2 fruit fly cellular contexts compared by ENCODE assay signal in genomic region chr3L:5243236-5243635, dm6.
TF ChIP-seq lines count a peak whose summit lies in the region.

No protein-coding gene starts in this region.

TF ChIP-seq in whole organism, embryonic, 481 proteins besides CTCF, POLR2A, EP300 and RAD21 (continued from another document and continues in another):
- no peak for TF ChIP-seq CG10543 (GFP tag; optimal IDR thresholded peaks at IDR 0.05; lab: Kevin White, UChicago)
- peak; percentile 7 for TF ChIP-seq CG2875 (GFP tag; optimal IDR thresholded peaks at IDR 0.05; lab: Kevin White, UChicago)
- TF ChIP-seq CG18764 (GFP tag; optimal IDR thresholded peaks at IDR 0.05; lab: Kevin White, UChicago): no peak
- TF ChIP-seq CG4820 (GFP tag; optimal IDR thresholded peaks at IDR 0.05; lab: Kevin White, UChicago): no peak
- no peak for TF ChIP-seq CG33557 (GFP tag; optimal IDR thresholded peaks at IDR 0.05; lab: Kevin White, UChicago)
- TF ChIP-seq CG4730 (GFP tag; IDR thresholded peaks at IDR 0.05; lab: Robert Waterston, UW): peak; percentile 48; the same call in 1 of the 2 replicates
- no peak for TF ChIP-seq Dek (tag; optimal IDR thresholded peaks at IDR 0.05; lab: Kevin White, UChicago)
- TF ChIP-seq hbn (GFP tag; IDR thresholded peaks at IDR 0.05; lab: Robert Waterston, UW; ENCODE audit: partially characterized antibody): no peak
- peak; percentile 25; the same call in 1 of the 3 replicates for TF ChIP-seq B-H1 (GFP tag; IDR thresholded peaks at IDR 0.05; lab: Robert Waterston, UW)
- no peak for TF ChIP-seq zen2 (GFP tag; IDR thresholded peaks at IDR 0.05; lab: Robert Waterston, UW; ENCODE audit: partially characterized antibody)
- 0 out of 3 replicates have a peak, but pooled peaks have one; percentile 52 for TF ChIP-seq H15 (GFP tag; IDR thresholded peaks at IDR 0.05; lab: Robert Waterston, UW)
- peak in 1 of 2 experiments; percentile 40 for TF ChIP-seq Hr51 (GFP tag; optimal IDR thresholded peaks at IDR 0.05; lab: Kevin White, UChicago)
- TF ChIP-seq CG15073 (GFP tag; optimal IDR thresholded peaks at IDR 0.05; lab: Kevin White, UChicago): no peak
- no peak for TF ChIP-seq lov (optimal IDR thresholded peaks at IDR 0.05; lab: Kevin White, UChicago)
- TF ChIP-seq lov (GFP tag; IDR thresholded peaks at IDR 0.05; lab: Robert Waterston, UW): no peak
- peak; percentile 40 for TF ChIP-seq ind (GFP tag; optimal IDR thresholded peaks at IDR 0.05; lab: Kevin White, UChicago)
- peak; percentile 50; the same call in 1 of the 3 replicates for TF ChIP-seq so (GFP tag; IDR thresholded peaks at IDR 0.05; lab: Robert Waterston, UW)
- no peak for TF ChIP-seq trh (GFP tag; optimal IDR thresholded peaks at IDR 0.05; lab: Kevin White, UChicago)
- no peak for TF ChIP-seq ftz-f1 (GFP tag; optimal IDR thresholded peaks at IDR 0.05; lab: Kevin White, UChicago)
- TF ChIP-seq nau (GFP tag; optimal IDR thresholded peaks at IDR 0.05; lab: Kevin White, UChicago): no peak
- no peak for TF ChIP-seq ato (GFP tag; IDR thresholded peaks at IDR 0.05; lab: Robert Waterston, UW; ENCODE audit: partially characterized antibody)
- no peak for TF ChIP-seq CG17829 (tag; optimal IDR thresholded peaks at IDR 0.05; lab: Kevin White, UChicago)
- TF ChIP-seq Dbx (GFP tag; IDR thresholded peaks at IDR 0.05; lab: Robert Waterston, UW): no peak
- TF ChIP-seq CG13775 (GFP tag; optimal IDR thresholded peaks at IDR 0.05; lab: Kevin White, UChicago): peak; percentile 3
- no peak for TF ChIP-seq emc (GFP tag; optimal IDR thresholded peaks at IDR 0.05; lab: Kevin White, UChicago)
- TF ChIP-seq gcm (GFP tag; optimal IDR thresholded peaks at IDR 0.05; lab: Kevin White, UChicago): no peak
- no peak for TF ChIP-seq br (optimal IDR thresholded peaks at IDR 0.05; lab: Kevin White, UChicago)
- no peak for TF ChIP-seq Nf-YC (tag; optimal IDR thresholded peaks at IDR 0.05; lab: Kevin White, UChicago)
- TF ChIP-seq Atf6 (GFP tag; IDR thresholded peaks at IDR 0.05; lab: Robert Waterston, UW): no peak
- peak; percentile 44 for TF ChIP-seq tio (GFP tag; optimal IDR thresholded peaks at IDR 0.05; lab: Kevin White, UChicago)
- TF ChIP-seq klu (GFP tag; IDR thresholded peaks at IDR 0.05; lab: Robert Waterston, UW): no peak
- TF ChIP-seq CG18619 (GFP tag; optimal IDR thresholded peaks at IDR 0.05; lab: Kevin White, UChicago): no peak
- no peak for TF ChIP-seq pum (GFP tag; optimal IDR thresholded peaks at IDR 0.05; lab: Kevin White, UChicago)
- peak; percentile 40; the same call in 1 of the 2 replicates for TF ChIP-seq Gsc (GFP tag; IDR thresholded peaks at IDR 0.05; lab: Robert Waterston, UW)
- peak; percentile 73 for TF ChIP-seq vvl (GFP tag; IDR thresholded peaks at IDR 0.05; lab: Robert Waterston, UW)
- no peak for TF ChIP-seq Xrp1 (GFP tag; IDR thresholded peaks at IDR 0.05; lab: Robert Waterston, UW)
- TF ChIP-seq CG4282 (GFP tag; optimal IDR thresholded peaks at IDR 0.05; lab: Kevin White, UChicago): no peak
- no peak for TF ChIP-seq Tbp (GFP tag; optimal IDR thresholded peaks at IDR 0.05; lab: Kevin White, UChicago)
- TF ChIP-seq shn (GFP tag; optimal IDR thresholded peaks at IDR 0.05; lab: Kevin White, UChicago): no peak
- TF ChIP-seq CG18599 (GFP tag; optimal IDR thresholded peaks at IDR 0.05; lab: Kevin White, UChicago): peak; percentile 35
- no peak for TF ChIP-seq C15 (GFP tag; IDR thresholded peaks at IDR 0.05; lab: Robert Waterston, UW)
- TF ChIP-seq twi (tag; optimal IDR thresholded peaks at IDR 0.05; lab: Kevin White, UChicago): no peak
- TF ChIP-seq CG16779 (GFP tag; IDR thresholded peaks at IDR 0.05; lab: Robert Waterston, UW): no peak
- no peak for TF ChIP-seq CG12219 (GFP tag; optimal IDR thresholded peaks at IDR 0.05; lab: Kevin White, UChicago)
- TF ChIP-seq Mrtf (GFP tag; IDR thresholded peaks at IDR 0.05; lab: Robert Waterston, UW): no peak; the same call in 2 of the 3 replicates
- TF ChIP-seq sqz (GFP tag; optimal IDR thresholded peaks at IDR 0.05; lab: Kevin White, UChicago): no peak
- TF ChIP-seq D19A (tag; optimal IDR thresholded peaks at IDR 0.05; lab: Kevin White, UChicago): no peak
- TF ChIP-seq bowl (GFP tag; IDR thresholded peaks at IDR 0.05; lab: Robert Waterston, UW): no peak
- TF ChIP-seq CG3726 (GFP tag; IDR thresholded peaks at IDR 0.05; lab: Robert Waterston, UW): 0 out of 3 replicates have a peak, but pooled peaks have one; percentile 34
- no peak for TF ChIP-seq chm (GFP tag; IDR thresholded peaks at IDR 0.05; lab: Robert Waterston, UW)
- TF ChIP-seq CG9609 (GFP tag; optimal IDR thresholded peaks at IDR 0.05; lab: Kevin White, UChicago): no peak
- TF ChIP-seq dati (GFP tag; IDR thresholded peaks at IDR 0.05; lab: Robert Waterston, UW): no peak
- no peak for TF ChIP-seq sna (GFP tag; IDR thresholded peaks at IDR 0.05; lab: Robert Waterston, UW; ENCODE audit: partially characterized antibody)
- no peak for TF ChIP-seq CG10147 (GFP tag; optimal IDR thresholded peaks at IDR 0.05; lab: Kevin White, UChicago)
- TF ChIP-seq CG1529 (GFP tag; optimal IDR thresholded peaks at IDR 0.05; lab: Kevin White, UChicago): peak; percentile 34
- TF ChIP-seq prd (optimal IDR thresholded peaks at IDR 0.05; lab: Kevin White, UChicago): no peak
- TF ChIP-seq prd (GFP tag; IDR thresholded peaks at IDR 0.05; lab: Robert Waterston, UW): peak; percentile 72; the same call in 2 of the 3 replicates
- TF ChIP-seq CG6791 (GFP tag; IDR thresholded peaks at IDR 0.05; lab: Robert Waterston, UW; ENCODE audit: partially characterized antibody): no peak
- TF ChIP-seq CG32532 (GFP tag; IDR thresholded peaks at IDR 0.05; lab: Robert Waterston, UW): no peak
- TF ChIP-seq zfh1 (GFP tag; IDR thresholded peaks at IDR 0.05; lab: Robert Waterston, UW): peak; percentile 74
- TF ChIP-seq slp2 (GFP tag; optimal IDR thresholded peaks at IDR 0.05; lab: Kevin White, UChicago): no peak
- TF ChIP-seq CG1024 (GFP tag; IDR thresholded peaks at IDR 0.05; lab: Robert Waterston, UW): peak; percentile 46; the same call in 1 of the 2 replicates
- no peak for TF ChIP-seq vnd (GFP tag; IDR thresholded peaks at IDR 0.05; lab: Robert Waterston, UW; ENCODE audit: partially characterized antibody)
- no peak for TF ChIP-seq CG13624 (GFP tag; optimal IDR thresholded peaks at IDR 0.05; lab: Kevin White, UChicago)
- TF ChIP-seq CG9797 (GFP tag; optimal IDR thresholded peaks at IDR 0.05; lab: Kevin White, UChicago): no peak
- no peak for TF ChIP-seq en (GFP tag; optimal IDR thresholded peaks at IDR 0.05; lab: Kevin White, UChicago)
- no peak for TF ChIP-seq CG15269 (tag; optimal IDR thresholded peaks at IDR 0.05; lab: Kevin White, UChicago)

TF ChIP-seq in whole organism, prepupa, 60 proteins besides CTCF, POLR2A, EP300 and RAD21 (continued from another document):
- TF ChIP-seq CG15336 (GFP tag; IDR thresholded peaks at IDR 0.05; lab: Robert Waterston, UW): peak; percentile 98
- peak; percentile 94 for TF ChIP-seq Ets96B (tag; optimal IDR thresholded peaks at IDR 0.05; lab: Kevin White, UChicago)
- TF ChIP-seq topi (GFP tag; optimal IDR thresholded peaks at IDR 0.05; lab: Kevin White, UChicago): peak; percentile 51
- TF ChIP-seq CG4318 (GFP tag; optimal IDR thresholded peaks at IDR 0.05; lab: Kevin White, UChicago): peak; percentile 98
- peak; percentile 42 for TF ChIP-seq lz (GFP tag; optimal IDR thresholded peaks at IDR 0.05; lab: Kevin White, UChicago)
- peak; percentile 44 for TF ChIP-seq CG8319 (GFP tag; optimal IDR thresholded peaks at IDR 0.05; lab: Kevin White, UChicago)
- no peak for TF ChIP-seq fkh (GFP tag; optimal IDR thresholded peaks at IDR 0.05; lab: Kevin White, UChicago)
- peak; percentile 98 for TF ChIP-seq eg (GFP tag; IDR thresholded peaks at IDR 0.05; lab: Robert Waterston, UW)
- TF ChIP-seq spab (GFP tag; optimal IDR thresholded peaks at IDR 0.05; lab: Kevin White, UChicago): peak; percentile 87
- TF ChIP-seq Sox15 (GFP tag; optimal IDR thresholded peaks at IDR 0.05; lab: Kevin White, UChicago): peak; percentile 56
- peak; percentile 96 for TF ChIP-seq Hr4 (GFP tag; optimal IDR thresholded peaks at IDR 0.05; lab: Kevin White, UChicago)
- peak; percentile 97 for TF ChIP-seq CG10631 (GFP tag; optimal IDR thresholded peaks at IDR 0.05; lab: Kevin White, UChicago)
- TF ChIP-seq Lpt (GFP tag; optimal IDR thresholded peaks at IDR 0.05; lab: Kevin White, UChicago): peak; percentile 97
- peak; percentile 96 for TF ChIP-seq achi (GFP tag; optimal IDR thresholded peaks at IDR 0.05; lab: Kevin White, UChicago)
- peak; percentile 91 for TF ChIP-seq fd59A (GFP tag; optimal IDR thresholded peaks at IDR 0.05; lab: Kevin White, UChicago)
- peak; percentile 91 for TF ChIP-seq acj6 (GFP tag; optimal IDR thresholded peaks at IDR 0.05; lab: Kevin White, UChicago)
- peak; percentile 89 for TF ChIP-seq CG3032 (tag; optimal IDR thresholded peaks at IDR 0.05; lab: Kevin White, UChicago)
- no peak for TF ChIP-seq Blimp-1 (GFP tag; optimal IDR thresholded peaks at IDR 0.05; lab: Kevin White, UChicago)
- TF ChIP-seq CG6276 (GFP tag; optimal IDR thresholded peaks at IDR 0.05; lab: Kevin White, UChicago): peak; percentile 90
- TF ChIP-seq salr (GFP tag; optimal IDR thresholded peaks at IDR 0.05; lab: Kevin White, UChicago): peak; percentile 88 to 97
- peak; percentile 99 for TF ChIP-seq CG32006 (GFP tag; optimal IDR thresholded peaks at IDR 0.05; lab: Kevin White, UChicago)
- peak; percentile 79 for TF ChIP-seq CG34406 (GFP tag; optimal IDR thresholded peaks at IDR 0.05; lab: Kevin White, UChicago)
- peak; percentile 88 for TF ChIP-seq CG1621 (tag; optimal IDR thresholded peaks at IDR 0.05; lab: Kevin White, UChicago)
- peak; percentile 79 for TF ChIP-seq CG8632 (GFP tag; optimal IDR thresholded peaks at IDR 0.05; lab: Kevin White, UChicago)
- TF ChIP-seq Eip75B (GFP tag; optimal IDR thresholded peaks at IDR 0.05; lab: Kevin White, UChicago): peak; percentile 83
- TF ChIP-seq Smox (GFP tag; optimal IDR thresholded peaks at IDR 0.05; lab: Kevin White, UChicago): peak; percentile 19
- peak; percentile 44 for TF ChIP-seq CG11902 (GFP tag; optimal IDR thresholded peaks at IDR 0.05; lab: Kevin White, UChicago)
- TF ChIP-seq OdsH (GFP tag; optimal IDR thresholded peaks at IDR 0.05; lab: Kevin White, UChicago): peak; percentile 94
- peak; percentile 95 for TF ChIP-seq dac (GFP tag; optimal IDR thresholded peaks at IDR 0.05; lab: Kevin White, UChicago)
- peak; percentile 92 for TF ChIP-seq net (GFP tag; optimal IDR thresholded peaks at IDR 0.05; lab: Kevin White, UChicago)
- no peak for TF ChIP-seq Hr38 (GFP tag; optimal IDR thresholded peaks at IDR 0.05; lab: Kevin White, UChicago)
- peak; percentile 97 for TF ChIP-seq Eip78C (GFP tag; lab: Kevin White, UChicago)
- peak; percentile 77 for TF ChIP-seq CG6792 (GFP tag; optimal IDR thresholded peaks at IDR 0.05; lab: Kevin White, UChicago)
- peak; percentile 93 for TF ChIP-seq dsx (GFP tag; optimal IDR thresholded peaks at IDR 0.05; lab: Kevin White, UChicago; ENCODE audit: poor library complexity, severe bottlenecking)
- peak; percentile 92 for TF ChIP-seq Sox14 (GFP tag; optimal IDR thresholded peaks at IDR 0.05; lab: Kevin White, UChicago)
- peak; percentile 79 for TF ChIP-seq CG11762 (GFP tag; optimal IDR thresholded peaks at IDR 0.05; lab: Kevin White, UChicago; ENCODE audit: insufficient read depth)
- no peak for TF ChIP-seq CG6854 (GFP tag; optimal IDR thresholded peaks at IDR 0.05; lab: Kevin White, UChicago)
